Fruit fly (Drosophila melanogaster): ENCODE results near the gene CG32547.

Gene CG32547

dm6 chrX:18523146-18523812, 44.0 kb upstream of the CG32547 start (continued):
- TF ChIP-seq CG10959 (GFP tag; IDR thresholded peaks at IDR 0.05) (no peak), Hr78 (GFP tag; optimal IDR thresholded peaks at IDR 0.05) (peak in 1 of 2 experiments; percentile 70), Lim3 (GFP tag; IDR thresholded peaks at IDR 0.05) (no peak), zen (tag; optimal IDR thresholded peaks at IDR 0.05) (no peak)

dm6 chrX:18522395-18523104, 43.3 kb upstream of the CG32547 start, which contains the start of gene CG6481:
Gene CG6481 (minus strand): TSS chrX:18522445.
- TF ChIP-seq CG2712 (tag; optimal IDR thresholded peaks at IDR 0.05), result peak; percentile 20
- peak; percentile 66 for TF ChIP-seq pros (GFP tag; optimal IDR thresholded peaks at IDR 0.05)
- TF ChIP-seq btn (GFP tag; optimal IDR thresholded peaks at IDR 0.05), result no peak
- peak in 1 of 3 experiments; percentile 19 for TF ChIP-seq lola (GFP tag; optimal IDR thresholded peaks at IDR 0.05)
- TF ChIP-seq CG14710 (tag; optimal IDR thresholded peaks at IDR 0.05), result peak; percentile 12
- peak; percentile 34 for TF ChIP-seq dmrt11E (tag; optimal IDR thresholded peaks at IDR 0.05)
- TF ChIP-seq crol (GFP tag; IDR thresholded peaks at IDR 0.05), result peak; percentile 72
- TF ChIP-seq fd96Cb (tag; optimal IDR thresholded peaks at IDR 0.05), result peak; percentile 10
- TF ChIP-seq prd (optimal IDR thresholded peaks at IDR 0.05), result no peak
- peak; percentile 25; the same call in 1 of the 3 replicates for TF ChIP-seq prd (GFP tag; IDR thresholded peaks at IDR 0.05)
- TF ChIP-seq CG10979 (tag; optimal IDR thresholded peaks at IDR 0.05), result peak; percentile 32
- TF ChIP-seq D19A (tag; optimal IDR thresholded peaks at IDR 0.05), result peak; percentile 7
- peak; percentile 19 for TF ChIP-seq CG11504 (tag; optimal IDR thresholded peaks at IDR 0.05)
- no peak for TF ChIP-seq CG12942 (GFP tag; optimal IDR thresholded peaks at IDR 0.05)
- TF ChIP-seq sens (GFP tag), result peak; percentile 68
- peak; percentile 34 for TF ChIP-seq gem (tag; optimal IDR thresholded peaks at IDR 0.05)
- TF ChIP-seq Xbp1 (GFP tag; optimal IDR thresholded peaks at IDR 0.05), result no peak
- peak in 1 of 2 experiments; percentile 22 for TF ChIP-seq bsh (GFP tag; optimal IDR thresholded peaks at IDR 0.05)
- no peak for TF ChIP-seq jumu (GFP tag; optimal IDR thresholded peaks at IDR 0.05)
- no peak for TF ChIP-seq Doc3 (GFP tag; IDR thresholded peaks at IDR 0.05; ENCODE audit: partially characterized antibody)
- peak; percentile 57 for TF ChIP-seq gsb-n (tag; optimal IDR thresholded peaks at IDR 0.05)
- TF ChIP-seq nerfin-1 (tag; optimal IDR thresholded peaks at IDR 0.05), result peak; percentile 61
- peak; percentile 32 for TF ChIP-seq zf30C (GFP tag; optimal IDR thresholded peaks at IDR 0.05)
- peak; percentile 29 for TF ChIP-seq phol (tag; optimal IDR thresholded peaks at IDR 0.05)
- TF ChIP-seq Blimp-1 (GFP tag; optimal IDR thresholded peaks at IDR 0.05), result peak; percentile 17

- TF ChIP-seq CG5180 (GFP tag; optimal IDR thresholded peaks at IDR 0.05), result peak; percentile 94
- peak; percentile 37 for TF ChIP-seq Med (GFP tag)
- peak; percentile 61 for TF ChIP-seq CG8281 (tag; optimal IDR thresholded peaks at IDR 0.05)
- no peak for TF ChIP-seq Abd-B (GFP tag; optimal IDR thresholded peaks at IDR 0.05)
Measured at dm6 chrX:18520360-18520759, 41.1 kb upstream of the CG32547 start.

Data from whole organism, embryonic.